Comparison of ENCODE assay signal across 5 worm cellular contexts in genomic region chrX:3102817-3103216, ce11.
TF ChIP-seq lines count a peak whose summit lies in the region.

No protein-coding gene starts in this region.

TF ChIP-seq in whole organism, L1 larva, 84 proteins besides CTCF, POLR2A, EP300 and RAD21:
- TF ChIP-seq fkh-8 (tag; optimal IDR thresholded peaks at IDR 0.05; lab: Kevin White, UChicago) (peak; percentile 26), skn-1 (tag; optimal IDR thresholded peaks at IDR 0.05; lab: Kevin White, UChicago) (peak; percentile 16), snu-23 (GFP tag; optimal IDR thresholded peaks at IDR 0.05; lab: Kevin White, UChicago) (peak; percentile 10), rnt-1 (tag; optimal IDR thresholded peaks at IDR 0.05; lab: Kevin White, UChicago) (peak; percentile 25), nhr-71 (tag; optimal IDR thresholded peaks at IDR 0.05; lab: Kevin White, UChicago) (peak; percentile 9), C04F5.9 (tag; optimal IDR thresholded peaks at IDR 0.05; lab: Kevin White, UChicago) (no peak), lin-35 (GFP tag; optimal IDR thresholded peaks at IDR 0.05; lab: Kevin White, UChicago) (no peak), lin-14 (GFP tag; optimal IDR thresholded peaks at IDR 0.05; lab: Kevin White, UChicago) (peak; percentile 57), sptf-1 (tag; optimal IDR thresholded peaks at IDR 0.05; lab: Kevin White, UChicago) (no peak), C16A3.4 (tag; optimal IDR thresholded peaks at IDR 0.05; lab: Kevin White, UChicago) (no peak), mep-1 (tag; optimal IDR thresholded peaks at IDR 0.05; lab: Kevin White, UChicago) (peak; percentile 34), dsc-1 (tag; optimal IDR thresholded peaks at IDR 0.05; lab: Kevin White, UChicago) (peak; percentile 18)

TF ChIP-seq in whole organism, L3 larva, 47 proteins besides CTCF, POLR2A, EP300 and RAD21:
- TF ChIP-seq lin-39 (tag; optimal IDR thresholded peaks at IDR 0.05; lab: Kevin White, UChicago): peak; percentile 67
- no peak for TF ChIP-seq eor-1 (tag; optimal IDR thresholded peaks at IDR 0.05; lab: Kevin White, UChicago)
- TF ChIP-seq snpc-4 (tag; optimal IDR thresholded peaks at IDR 0.05; lab: Kevin White, UChicago): peak; percentile 1
- peak; percentile 21 for TF ChIP-seq ceh-28 (tag; optimal IDR thresholded peaks at IDR 0.05; lab: Kevin White, UChicago)
- TF ChIP-seq elt-2 (tag; optimal IDR thresholded peaks at IDR 0.05; lab: Kevin White, UChicago): peak; percentile 28
- TF ChIP-seq nfya-1 (tag; optimal IDR thresholded peaks at IDR 0.05; lab: Kevin White, UChicago; ENCODE audit: insufficient read depth): peak; percentile 63
- TF ChIP-seq egl-5 (tag; optimal IDR thresholded peaks at IDR 0.05; lab: Kevin White, UChicago): peak; percentile 7
- no peak for TF ChIP-seq lsy-12 (tag; optimal IDR thresholded peaks at IDR 0.05; lab: Kevin White, UChicago)
- peak; percentile 48 for TF ChIP-seq hmg-11 (tag; optimal IDR thresholded peaks at IDR 0.05; lab: Kevin White, UChicago)

TF ChIP-seq in whole organism, early embryonic, 17 proteins besides CTCF, POLR2A, EP300 and RAD21:
- TF ChIP-seq ama-1 (optimal IDR thresholded peaks at IDR 0.05; lab: Kevin White, UChicago) (no peak), pes-1 (GFP tag; IDR thresholded peaks at IDR 0.05; lab: Robert Waterston, UW) (no peak; the same call in 1 of the 2 replicates), scrt-1 (GFP tag; IDR thresholded peaks at IDR 0.05; lab: Robert Waterston, UW) (no peak), ceh-13 (GFP tag; optimal IDR thresholded peaks at IDR 0.05; lab: Kevin White, UChicago) (no peak), ceh-36 (tag; optimal IDR thresholded peaks at IDR 0.05; lab: Kevin White, UChicago) (no peak), hnd-1 (tag; optimal IDR thresholded peaks at IDR 0.05; lab: Kevin White, UChicago) (no peak), sea-1 (GFP tag; conservative IDR thresholded peaks at IDR 0.05; lab: Robert Waterston, UW) (no peak), hmbx-1 (tag; optimal IDR thresholded peaks at IDR 0.05; lab: Kevin White, UChicago) (no peak), tbx-11 (GFP tag; IDR thresholded peaks at IDR 0.05; lab: Robert Waterston, UW) (peak; percentile 8; the same call in 1 of the 2 replicates), B0310.2 (tag; optimal IDR thresholded peaks at IDR 0.05; lab: Kevin White, UChicago) (no peak), hmg-4 (GFP tag; optimal IDR thresholded peaks at IDR 0.05; lab: Kevin White, UChicago) (peak; percentile 86), tra-4 (tag; optimal IDR thresholded peaks at IDR 0.05; lab: Kevin White, UChicago) (no peak), ets-7 (tag; optimal IDR thresholded peaks at IDR 0.05; lab: Kevin White, UChicago) (no peak), F13C5.2 (tag; optimal IDR thresholded peaks at IDR 0.05; lab: Kevin White, UChicago) (no peak), flt-1 (GFP tag; IDR thresholded peaks at IDR 0.05; lab: Robert Waterston, UW) (no peak)

TF ChIP-seq in whole organism, midembryonic, 9 proteins besides CTCF, POLR2A, EP300 and RAD21:
- TF ChIP-seq T22C8.4 (GFP tag; IDR thresholded peaks at IDR 0.05; lab: Robert Waterston, UW) (peak; percentile 77), ztf-23 (GFP tag; IDR thresholded peaks at IDR 0.05; lab: Robert Waterston, UW) (peak; percentile 40; the same call in 1 of the 2 replicates), flt-1 (GFP tag; IDR thresholded peaks at IDR 0.05; lab: Robert Waterston, UW) (peak; percentile 61; the same call in 1 of the 2 replicates), ref-1 (GFP tag; conservative IDR thresholded peaks at IDR 0.05; lab: Robert Waterston, UW) (no peak), ztf-29 (GFP tag; IDR thresholded peaks at IDR 0.05; lab: Robert Waterston, UW) (no peak)

TF ChIP-seq in whole organism, young adult, 124 proteins besides CTCF, POLR2A, EP300 and RAD21:
- TF ChIP-seq dox-1 (GFP tag; IDR thresholded peaks at IDR 0.05; lab: Robert Waterston, UW) (peak; percentile 58), cebp-1 (GFP tag; IDR thresholded peaks at IDR 0.05; lab: Robert Waterston, UW) (no peak), cebp-1 (tag; optimal IDR thresholded peaks at IDR 0.05; lab: Kevin White, UChicago) (peak; percentile 12), let-607 (tag; optimal IDR thresholded peaks at IDR 0.05; lab: Kevin White, UChicago) (peak; percentile 33 to 39), nhr-80 (tag; optimal IDR thresholded peaks at IDR 0.05; lab: Kevin White, UChicago) (peak; percentile 29), ceh-27 (GFP tag; optimal IDR thresholded peaks at IDR 0.05; lab: Kevin White, UChicago) (peak; percentile 32), Y53F4B.3 (GFP tag; IDR thresholded peaks at IDR 0.05; lab: Robert Waterston, UW) (no peak), ccch-3 (GFP tag; optimal IDR thresholded peaks at IDR 0.05; lab: Kevin White, UChicago) (no peak), B0336.3 (GFP tag; IDR thresholded peaks at IDR 0.05; lab: Robert Waterston, UW) (peak; percentile 33; the same call in 1 of the 2 replicates), athp-1 (tag; optimal IDR thresholded peaks at IDR 0.05; lab: Kevin White, UChicago) (no peak), attf-6 (GFP tag; IDR thresholded peaks at IDR 0.05; lab: Robert Waterston, UW) (no peak), F57A8.1 (GFP tag; optimal IDR thresholded peaks at IDR 0.05; lab: Kevin White, UChicago) (no peak), zfh-2 (GFP tag; conservative IDR thresholded peaks at IDR 0.05; lab: Robert Waterston, UW) (peak; percentile 84), atf-7 (tag; optimal IDR thresholded peaks at IDR 0.05; lab: Kevin White, UChicago) (no peak), mcd-1 (GFP tag; IDR thresholded peaks at IDR 0.05; lab: Robert Waterston, UW) (peak; percentile 52; the same call in 1 of the 2 replicates), hmg-1.2 (GFP tag; IDR thresholded peaks at IDR 0.05; lab: Robert Waterston, UW) (peak; percentile 8; the same call in 1 of the 2 replicates), lin-54 (GFP tag; optimal IDR thresholded peaks at IDR 0.05; lab: Kevin White, UChicago) (no peak), ztf-22 (GFP tag; optimal IDR thresholded peaks at IDR 0.05; lab: Kevin White, UChicago) (no peak), egrh-3 (GFP tag; IDR thresholded peaks at IDR 0.05; lab: Robert Waterston, UW) (no peak; the same call in 1 of the 2 replicates), nfyb-1 (GFP tag; IDR thresholded peaks at IDR 0.05; lab: Robert Waterston, UW) (peak; percentile 51; the same call in 1 of the 2 replicates)
